ENCODE assay signal across 5 worm cellular contexts in the genomic region with DNA sequence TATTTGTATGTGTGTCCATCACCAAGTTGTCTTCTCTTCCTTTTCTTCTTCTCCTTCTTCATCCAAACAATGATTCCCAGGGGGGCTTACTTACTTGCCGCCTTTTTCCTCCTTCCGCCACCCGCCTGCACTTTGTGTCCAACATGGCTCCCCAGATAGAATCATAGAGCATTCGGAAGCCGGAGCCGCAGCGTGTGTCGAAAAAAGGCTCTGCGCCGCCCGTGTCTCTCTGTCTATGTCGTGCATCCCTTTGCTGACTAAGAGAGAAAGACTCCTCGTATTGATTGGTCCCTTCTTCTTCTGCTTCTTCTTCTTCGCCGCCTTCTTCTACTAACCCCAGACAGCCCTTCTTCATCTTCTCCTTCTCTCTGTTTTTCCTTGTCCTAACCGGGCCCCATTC.
TF ChIP-seq lines count a peak whose summit lies in the region.

No protein-coding gene starts in this region.

TF ChIP-seq in whole organism, L1 larva, 84 proteins besides CTCF, POLR2A, EP300 and RAD21 (continues in another document):
- TF ChIP-seq nhr-28 (tag; optimal IDR thresholded peaks at IDR 0.05; lab: Kevin White, UChicago) (no peak), xbp-1 (tag; optimal IDR thresholded peaks at IDR 0.05; lab: Kevin White, UChicago) (peak; percentile 26), nhr-71 (tag; optimal IDR thresholded peaks at IDR 0.05; lab: Kevin White, UChicago) (peak; percentile 49), swsn-7 (tag; optimal IDR thresholded peaks at IDR 0.05; lab: Kevin White, UChicago) (peak; percentile 58), lin-13 (GFP tag; optimal IDR thresholded peaks at IDR 0.05; lab: Kevin White, UChicago) (no peak), unc-130 (tag; optimal IDR thresholded peaks at IDR 0.05; lab: Kevin White, UChicago) (no peak), nhr-20 (tag; optimal IDR thresholded peaks at IDR 0.05; lab: Kevin White, UChicago) (no peak), aha-1 (tag; optimal IDR thresholded peaks at IDR 0.05; lab: Kevin White, UChicago) (no peak), egl-13 (tag; optimal IDR thresholded peaks at IDR 0.05; lab: Kevin White, UChicago) (peak; percentile 14), sup-37 (GFP tag; optimal IDR thresholded peaks at IDR 0.05; lab: Kevin White, UChicago) (no peak), egl-27 (tag; optimal IDR thresholded peaks at IDR 0.05; lab: Kevin White, UChicago) (no peak), nhr-19 (GFP tag; conservative IDR thresholded peaks at IDR 0.05; lab: Robert Waterston, UW) (no peak), nhr-85 (tag; lab: Kevin White, UChicago) (no peak), jun-1 (tag; optimal IDR thresholded peaks at IDR 0.05; lab: Kevin White, UChicago) (no peak), elt-3 (tag; optimal IDR thresholded peaks at IDR 0.05; lab: Kevin White, UChicago) (no peak), ztf-11 (tag; optimal IDR thresholded peaks at IDR 0.05; lab: Kevin White, UChicago) (no peak), tlp-1 (tag; optimal IDR thresholded peaks at IDR 0.05; lab: Kevin White, UChicago) (no peak), ceh-82 (tag; optimal IDR thresholded peaks at IDR 0.05; lab: Kevin White, UChicago) (peak in 2 of 3 experiments; percentile 32 to 87)

TF ChIP-seq in whole organism, L3 larva, 47 proteins besides CTCF, POLR2A, EP300 and RAD21:
- TF ChIP-seq ceh-28 (tag; optimal IDR thresholded peaks at IDR 0.05; lab: Kevin White, UChicago): no peak
- no peak for TF ChIP-seq elt-3 (tag; optimal IDR thresholded peaks at IDR 0.05; lab: Kevin White, UChicago)
- TF ChIP-seq unc-62 (GFP tag; optimal IDR thresholded peaks at IDR 0.05; lab: Kevin White, UChicago): peak; percentile 19
- TF ChIP-seq pqm-1 (tag; optimal IDR thresholded peaks at IDR 0.05; lab: Kevin White, UChicago): no peak
- TF ChIP-seq lin-15B (tag; optimal IDR thresholded peaks at IDR 0.05; lab: Kevin White, UChicago): peak; percentile 51
- TF ChIP-seq mml-1 (tag; optimal IDR thresholded peaks at IDR 0.05; lab: Kevin White, UChicago): no peak
- TF ChIP-seq ztf-11 (tag; optimal IDR thresholded peaks at IDR 0.05; lab: Kevin White, UChicago): no peak
- no peak for TF ChIP-seq lsy-12 (tag; optimal IDR thresholded peaks at IDR 0.05; lab: Kevin White, UChicago)
- no peak for TF ChIP-seq ZK546.5 (tag; optimal IDR thresholded peaks at IDR 0.05; lab: Kevin White, UChicago)
- TF ChIP-seq hmg-11 (tag; optimal IDR thresholded peaks at IDR 0.05; lab: Kevin White, UChicago): peak; percentile 28
- TF ChIP-seq lin-39 (tag; optimal IDR thresholded peaks at IDR 0.05; lab: Kevin White, UChicago): peak; percentile 30
- no peak for TF ChIP-seq nhr-25 (tag; optimal IDR thresholded peaks at IDR 0.05; lab: Kevin White, UChicago)
- TF ChIP-seq daf-12 (tag; optimal IDR thresholded peaks at IDR 0.05; lab: Kevin White, UChicago): no peak
- TF ChIP-seq tbx-2 (tag; optimal IDR thresholded peaks at IDR 0.05; lab: Kevin White, UChicago): peak; percentile 32
- no peak for TF ChIP-seq ceh-9 (tag; optimal IDR thresholded peaks at IDR 0.05; lab: Kevin White, UChicago)
- no peak for TF ChIP-seq skn-1 (tag; optimal IDR thresholded peaks at IDR 0.05; lab: Kevin White, UChicago)
- TF ChIP-seq elt-2 (tag; optimal IDR thresholded peaks at IDR 0.05; lab: Kevin White, UChicago): no peak
- TF ChIP-seq nfya-1 (tag; optimal IDR thresholded peaks at IDR 0.05; lab: Kevin White, UChicago; ENCODE audit: insufficient read depth): peak; percentile 66
- no peak for TF ChIP-seq mdl-1 (tag; optimal IDR thresholded peaks at IDR 0.05; lab: Kevin White, UChicago)

TF ChIP-seq in whole organism, early embryonic, 17 proteins besides CTCF, POLR2A, EP300 and RAD21:
- TF ChIP-seq hmg-4 (GFP tag; optimal IDR thresholded peaks at IDR 0.05; lab: Kevin White, UChicago) (peak; percentile 48), sea-1 (GFP tag; conservative IDR thresholded peaks at IDR 0.05; lab: Robert Waterston, UW) (0 out of 2 replicates have a peak, but pooled peaks have one; percentile 41), aly-1 (tag; optimal IDR thresholded peaks at IDR 0.05; lab: Kevin White, UChicago) (no peak)

TF ChIP-seq in whole organism, midembryonic, 9 proteins besides CTCF, POLR2A, EP300 and RAD21:
- no peak for TF ChIP-seq cog-1 (tag; optimal IDR thresholded peaks at IDR 0.05; lab: Kevin White, UChicago)
- no peak for TF ChIP-seq ztf-23 (GFP tag; IDR thresholded peaks at IDR 0.05; lab: Robert Waterston, UW)
- 0 out of 2 replicates have a peak, but pooled peaks have one; percentile 39 for TF ChIP-seq tab-1 (GFP tag; IDR thresholded peaks at IDR 0.05; lab: Robert Waterston, UW)

TF ChIP-seq in whole organism, young adult, 124 proteins besides CTCF, POLR2A, EP300 and RAD21:
- 0 out of 2 replicates have a peak, but pooled peaks have one; percentile 16 for TF ChIP-seq attf-3 (GFP tag; conservative IDR thresholded peaks at IDR 0.05; lab: Robert Waterston, UW)
- peak; percentile 94 for TF ChIP-seq zfh-2 (GFP tag; conservative IDR thresholded peaks at IDR 0.05; lab: Robert Waterston, UW)
- no peak for TF ChIP-seq let-526 (GFP tag; IDR thresholded peaks at IDR 0.05; lab: Robert Waterston, UW)
- 0 out of 2 replicates have a peak, but pooled peaks have one; percentile 38 for TF ChIP-seq mcd-1 (GFP tag; IDR thresholded peaks at IDR 0.05; lab: Robert Waterston, UW)
- no peak for TF ChIP-seq let-607 (tag; optimal IDR thresholded peaks at IDR 0.05; lab: Kevin White, UChicago)
- no peak for TF ChIP-seq nfyb-1 (GFP tag; IDR thresholded peaks at IDR 0.05; lab: Robert Waterston, UW)
- no peak for TF ChIP-seq hsf-1 (GFP tag; IDR thresholded peaks at IDR 0.05; lab: Robert Waterston, UW)
- TF ChIP-seq K12H6.12 (tag; optimal IDR thresholded peaks at IDR 0.05; lab: Kevin White, UChicago): peak; percentile 33
- no peak for TF ChIP-seq lin-35 (GFP tag; optimal IDR thresholded peaks at IDR 0.05; lab: Kevin White, UChicago)
- no peak for TF ChIP-seq cebp-1 (GFP tag; IDR thresholded peaks at IDR 0.05; lab: Robert Waterston, UW)
- peak; percentile 38 for TF ChIP-seq cebp-1 (tag; optimal IDR thresholded peaks at IDR 0.05; lab: Kevin White, UChicago)
- peak; percentile 13 for TF ChIP-seq attf-5 (GFP tag; optimal IDR thresholded peaks at IDR 0.05; lab: Kevin White, UChicago)
- TF ChIP-seq ztf-25 (GFP tag; IDR thresholded peaks at IDR 0.05; lab: Robert Waterston, UW): 0 out of 2 replicates have a peak, but pooled peaks have one; percentile 34
- TF ChIP-seq sptf-2 (GFP tag; optimal IDR thresholded peaks at IDR 0.05; lab: Kevin White, UChicago): no peak
- peak; percentile 1 for TF ChIP-seq ztf-18 (tag; optimal IDR thresholded peaks at IDR 0.05; lab: Kevin White, UChicago)
- no peak for TF ChIP-seq dpl-1 (GFP tag; optimal IDR thresholded peaks at IDR 0.05; lab: Kevin White, UChicago)
